Fruit fly (Drosophila melanogaster): ENCODE data around the gene CG4709.

The CG4709 gene

DNA sequence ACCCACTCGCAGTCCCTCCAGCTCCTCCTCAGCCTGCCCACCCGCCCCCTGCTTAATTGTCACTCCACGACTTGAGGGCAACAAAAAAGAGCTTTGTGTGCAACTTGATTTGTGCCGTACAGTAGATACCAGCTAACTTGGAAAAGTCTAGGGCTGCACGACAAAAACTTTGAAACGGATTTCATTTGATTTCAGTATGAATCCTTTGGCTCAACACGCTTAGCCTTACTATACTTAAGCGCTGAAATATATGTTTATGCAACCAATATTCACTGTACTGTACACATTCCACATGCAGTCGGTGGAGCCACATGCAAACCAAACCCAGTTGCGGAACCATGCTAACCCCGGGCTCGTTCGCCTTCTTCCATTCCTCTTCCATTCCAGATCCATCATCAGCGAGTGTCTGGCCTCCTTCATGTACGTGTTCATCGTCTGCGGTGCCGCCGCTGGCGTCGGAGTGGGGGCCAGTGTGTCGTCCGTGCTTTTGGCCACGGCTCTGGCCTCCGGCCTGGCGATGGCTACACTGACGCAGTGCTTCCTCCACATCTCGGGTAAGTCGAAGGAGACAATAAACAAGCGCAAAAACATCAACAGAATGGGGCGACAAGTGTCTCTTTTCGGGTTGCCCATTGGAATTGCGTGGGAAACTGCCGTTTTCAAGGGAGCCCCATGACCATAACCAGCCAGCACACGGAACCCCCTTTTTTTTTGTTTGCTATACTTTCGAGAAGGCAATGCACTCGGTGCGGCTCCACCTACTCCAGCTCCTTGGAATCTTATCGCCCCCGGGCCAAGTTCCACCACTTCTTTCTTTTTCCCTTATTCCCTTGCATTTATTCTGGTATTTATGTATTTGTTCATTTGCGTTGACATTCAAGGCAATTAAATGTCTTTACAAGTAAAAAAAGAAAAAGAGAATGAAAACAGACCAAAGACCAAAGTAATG is 32.6 kb downstream of the CG4709 start:
- peak in 1 of 2 experiments; percentile 3 for TF ChIP-seq EcR (GFP tag; optimal IDR thresholded peaks at IDR 0.05)
- no peak for TF ChIP-seq psq (optimal IDR thresholded peaks at IDR 0.05)

- TF ChIP-seq Dll (optimal IDR thresholded peaks at IDR 0.05) (no peak), CG8478 (optimal IDR thresholded peaks at IDR 0.05) (no peak), psq (optimal IDR thresholded peaks at IDR 0.05) (no peak), EcR (GFP tag; optimal IDR thresholded peaks at IDR 0.05) (no peak), usp (GFP tag; optimal IDR thresholded peaks at IDR 0.05) (no peak), pan (optimal IDR thresholded peaks at IDR 0.05) (no peak)
Measured at dm6 chr2L:9988201-9988990, 34.3 kb downstream of the CG4709 start.

DNA sequence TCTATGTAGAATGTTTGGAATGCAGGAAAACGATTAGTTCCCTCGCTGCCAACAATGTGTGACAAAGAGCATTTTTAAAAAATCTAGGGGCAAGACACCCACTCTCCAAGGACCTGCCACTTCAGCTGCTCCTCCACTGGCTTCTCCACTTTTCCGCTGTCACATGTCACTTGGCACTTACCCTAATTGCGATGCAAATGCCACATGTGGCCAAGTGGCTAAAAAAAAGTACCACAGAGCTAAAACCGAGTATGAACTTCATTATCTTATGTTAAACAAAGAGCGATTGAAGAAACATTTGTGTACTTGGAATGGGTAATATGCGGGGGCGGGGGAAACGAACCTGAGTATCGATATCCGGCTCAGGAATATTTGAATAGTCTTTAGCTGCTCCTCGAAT is 35.1 kb downstream of the CG4709 start:
- TF ChIP-seq EcR (GFP tag; optimal IDR thresholded peaks at IDR 0.05) (no peak), pan (optimal IDR thresholded peaks at IDR 0.05) (no peak), usp (GFP tag; optimal IDR thresholded peaks at IDR 0.05) (no peak), CG8478 (optimal IDR thresholded peaks at IDR 0.05) (no peak), psq (optimal IDR thresholded peaks at IDR 0.05) (no peak)

- no peak for TF ChIP-seq pan (optimal IDR thresholded peaks at IDR 0.05)
- no peak for TF ChIP-seq EcR (GFP tag; optimal IDR thresholded peaks at IDR 0.05)
- TF ChIP-seq usp (GFP tag; optimal IDR thresholded peaks at IDR 0.05): no peak
- no peak for TF ChIP-seq psq (optimal IDR thresholded peaks at IDR 0.05)
- no peak for TF ChIP-seq Dll (optimal IDR thresholded peaks at IDR 0.05)
- TF ChIP-seq CG8478 (optimal IDR thresholded peaks at IDR 0.05): no peak
Measured at dm6 chr2L:9989846-9990506, 35.9 kb downstream of the CG4709 start.

- TF ChIP-seq EcR (GFP tag; optimal IDR thresholded peaks at IDR 0.05) (no peak), usp (GFP tag; optimal IDR thresholded peaks at IDR 0.05) (no peak), CG8478 (optimal IDR thresholded peaks at IDR 0.05) (no peak), psq (optimal IDR thresholded peaks at IDR 0.05) (no peak)
Measured at dm6 chr2L:9994382-9994781, 40.3 kb downstream of the CG4709 start.

DNA sequence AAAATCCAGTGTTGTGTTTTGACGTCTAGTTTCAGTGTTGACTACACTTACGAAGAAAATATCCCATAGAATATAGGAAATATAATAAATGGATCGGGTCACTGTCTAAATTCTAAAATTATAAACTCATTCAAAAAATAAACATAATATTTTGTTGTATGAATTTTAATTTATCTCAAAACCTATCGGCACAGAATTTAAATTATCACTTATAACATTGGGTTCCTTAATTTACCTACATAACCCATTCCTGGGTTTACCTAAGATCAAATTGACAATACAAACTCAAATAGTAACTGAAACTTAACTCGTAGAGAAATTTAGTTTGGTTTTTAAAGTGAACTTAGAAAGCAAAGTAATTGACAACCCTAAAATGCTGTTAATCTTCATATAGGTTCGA is 42.4 kb downstream of the CG4709 start:
- no peak for TF ChIP-seq usp (GFP tag; optimal IDR thresholded peaks at IDR 0.05)
- no peak for TF ChIP-seq Dll (optimal IDR thresholded peaks at IDR 0.05)
- TF ChIP-seq EcR (GFP tag; optimal IDR thresholded peaks at IDR 0.05): no peak
- no peak for TF ChIP-seq CG8478 (optimal IDR thresholded peaks at IDR 0.05)
- TF ChIP-seq psq (optimal IDR thresholded peaks at IDR 0.05): no peak
- no peak for TF ChIP-seq pan (optimal IDR thresholded peaks at IDR 0.05)

- TF ChIP-seq usp (GFP tag; optimal IDR thresholded peaks at IDR 0.05) (no peak), psq (optimal IDR thresholded peaks at IDR 0.05) (no peak), Dll (optimal IDR thresholded peaks at IDR 0.05) (no peak), EcR (GFP tag; optimal IDR thresholded peaks at IDR 0.05) (no peak), CG8478 (optimal IDR thresholded peaks at IDR 0.05) (no peak)
Measured at dm6 chr2L:10002408-10003358, 48.6 kb downstream of the CG4709 start, which contains the start of the genes CG31875 and SoYb. Gene CG31875, minus strand, starts transcription at chr2L:10002736. Gene SoYb, minus strand, starts transcription at chr2L:10002736.

DNA sequence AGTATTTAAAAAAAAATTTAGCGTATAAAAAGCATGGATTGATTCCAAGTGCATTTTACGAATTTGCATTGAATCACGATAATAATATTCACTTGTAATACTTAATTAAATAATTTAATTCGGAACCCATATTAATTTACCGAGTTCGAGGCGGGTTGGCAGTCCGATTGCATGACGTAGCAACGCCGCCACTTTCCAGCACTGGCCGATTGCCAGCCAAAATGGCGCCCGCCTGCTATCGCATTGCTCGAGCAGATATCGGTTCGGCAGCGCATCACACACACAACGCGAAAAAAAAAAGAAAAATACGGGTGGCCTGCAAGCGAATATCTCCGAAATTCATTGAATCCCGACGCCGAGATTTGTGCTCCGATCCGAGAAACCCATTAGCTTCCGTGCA is 49.5 kb downstream of the CG4709 start, which contains the start of gene Ndf:
Gene Ndf, plus strand, starts transcription at position 240 of the 400 bp plus-strand sequence.
- TF ChIP-seq EcR (GFP tag; optimal IDR thresholded peaks at IDR 0.05) (no peak), usp (GFP tag; optimal IDR thresholded peaks at IDR 0.05) (no peak), Dll (optimal IDR thresholded peaks at IDR 0.05) (no peak), psq (optimal IDR thresholded peaks at IDR 0.05) (no peak), pan (optimal IDR thresholded peaks at IDR 0.05) (no peak), CG8478 (optimal IDR thresholded peaks at IDR 0.05) (no peak)

dm6 chr2L:10004574-10004973 is 50.4 kb downstream of the CG4709 start:
- TF ChIP-seq CG8478 (optimal IDR thresholded peaks at IDR 0.05) (no peak), pan (optimal IDR thresholded peaks at IDR 0.05) (no peak), Dll (optimal IDR thresholded peaks at IDR 0.05) (no peak), EcR (GFP tag; optimal IDR thresholded peaks at IDR 0.05) (no peak), psq (optimal IDR thresholded peaks at IDR 0.05) (no peak), usp (GFP tag; optimal IDR thresholded peaks at IDR 0.05) (no peak)

All from whole organism.